Worm (Caenorhabditis elegans) whole organism, late embryonic: ENCODE results near the gene R08D7.4.

Source experiments
- C08G9.2 ChIP-seq: sonication (generic microtip); optimal IDR thresholded peaks from 2 replicates; lab custom pipeline; 2016; ENCODE audit warnings: mild to moderate bottlenecking, missing genetic modification characterization, moderate library complexity, missing compliant biosample characterization
- K02D7.2 ChIP-seq: sonication (generic microtip); optimal IDR thresholded peaks from 2 replicates; lab custom pipeline; 2017; ENCODE audit warnings: mild to moderate bottlenecking, missing genetic modification characterization, missing compliant biosample characterization
- K09A11.1 ChIP-seq: sonication (generic microtip); optimal IDR thresholded peaks from 2 replicates; lab custom pipeline; 2017; ENCODE audit warnings: antibody characterized with exemption, mild to moderate bottlenecking, missing genetic modification characterization, missing compliant biosample characterization; ENCODE audit not compliant: insufficient read depth
- T23F11.4 ChIP-seq: fragments of 200-800 bp; sonication (Bioruptor generic); optimal IDR thresholded peaks from 2 replicates; lab custom pipeline; 2018; ENCODE audit warnings: mild to moderate bottlenecking, missing genetic modification characterization, missing compliant biosample characterization
- Y22D7AL.16 ChIP-seq: sonication (generic microtip); optimal IDR thresholded peaks from 2 replicates; lab custom pipeline; 2016; ENCODE audit warnings: missing genetic modification characterization, missing compliant biosample characterization
- ahr-1 ChIP-seq: sonication (generic microtip); optimal IDR thresholded peaks from 2 replicates; lab custom pipeline; 2016; ENCODE audit warnings: missing genetic modification characterization, missing compliant biosample characterization
- ceh-14 ChIP-seq: sonication (generic microtip); optimal IDR thresholded peaks from 2 replicates; lab custom pipeline; 2016; ENCODE audit warnings: missing genotype, missing genetic modification characterization, missing compliant biosample characterization
- ceh-18 ChIP-seq: sonication (generic microtip); optimal IDR thresholded peaks from 2 replicates; lab custom pipeline; 2016; ENCODE audit warnings: missing genetic modification characterization, missing compliant biosample characterization
- ceh-19 ChIP-seq: fragments of 200-800 bp; sonication (Bioruptor generic); optimal IDR thresholded peaks from 2 replicates; lab custom pipeline; 2018; ENCODE audit warnings: mild to moderate bottlenecking, missing genetic modification characterization, missing compliant biosample characterization
- ceh-30 ChIP-seq: fragments of 150-350 bp; optimal IDR thresholded peaks from 2 replicates; lab custom pipeline; 2014; ENCODE audit warnings: missing biosample characterization, missing genetic modification characterization
- ceh-34 ChIP-seq: sonication (generic microtip); optimal IDR thresholded peaks from 2 replicates; lab custom pipeline; 2016; ENCODE audit warnings: mild to moderate bottlenecking, missing genetic modification characterization, missing compliant biosample characterization
- ceh-6 ChIP-seq: fragments of 200-800 bp; sonication (Bioruptor generic); optimal IDR thresholded peaks from 2 replicates; lab custom pipeline; 2018; ENCODE audit warnings: mild to moderate bottlenecking, missing genetic modification characterization, missing compliant biosample characterization
- elt-2 ChIP-seq: sonication (generic microtip); optimal IDR thresholded peaks from 2 replicates; lab custom pipeline; 2016; ENCODE audit warnings: missing genetic modification reagents, missing genetic modification characterization, missing compliant biosample characterization
- elt-4 ChIP-seq: sonication (generic microtip); optimal IDR thresholded peaks from 2 replicates; lab custom pipeline; 2016; ENCODE audit warnings: missing genetic modification characterization, missing compliant biosample characterization
- ets-4 ChIP-seq: sonication (generic microtip); optimal IDR thresholded peaks from 2 replicates; lab custom pipeline; 2016; ENCODE audit warnings: missing genetic modification characterization, missing compliant biosample characterization
- fax-1 ChIP-seq: sonication (generic microtip); optimal IDR thresholded peaks from 2 replicates; lab custom pipeline; 2016; ENCODE audit warnings: missing genotype, missing genetic modification characterization, missing compliant biosample characterization
- fkh-10 ChIP-seq: fragments of 150-350 bp; optimal IDR thresholded peaks from 2 replicates; lab custom pipeline; 2014; ENCODE audit warnings: missing biosample characterization, missing genetic modification reagents, missing genetic modification characterization
- gmeb-2 ChIP-seq: sonication (generic microtip); optimal IDR thresholded peaks from 2 replicates; lab custom pipeline; 2016; ENCODE audit warnings: missing genetic modification characterization, inconsistent platforms, missing compliant biosample characterization
- hlh-15 ChIP-seq: sonication (generic microtip); optimal IDR thresholded peaks from 2 replicates; lab custom pipeline; 2016; ENCODE audit warnings: missing genetic modification characterization, missing compliant biosample characterization
- hlh-30 ChIP-seq: sonication (generic microtip); optimal IDR thresholded peaks from 2 replicates; lab custom pipeline; 2017; ENCODE audit warnings: antibody characterized with exemption, missing genetic modification characterization, missing compliant biosample characterization; ENCODE audit not compliant: insufficient read depth
- hlh-6 ChIP-seq: sonication (generic microtip); optimal IDR thresholded peaks from 2 replicates; lab custom pipeline; 2016; ENCODE audit warnings: missing genotype, missing genetic modification characterization, missing compliant biosample characterization
- hlh-8 ChIP-seq: sonication (generic microtip); optimal IDR thresholded peaks from 2 replicates; lab custom pipeline; 2016; ENCODE audit warnings: missing genotype, missing genetic modification characterization, missing compliant biosample characterization
- lim-6 ChIP-seq: sonication (generic microtip); optimal IDR thresholded peaks from 2 replicates; lab custom pipeline; 2016; ENCODE audit warnings: missing genetic modification characterization, missing compliant biosample characterization
- madf-2 ChIP-seq: sonication (generic microtip); optimal IDR thresholded peaks from 2 replicates; lab custom pipeline; 2017; ENCODE audit warnings: missing genetic modification characterization, missing compliant biosample characterization
- mec-3 ChIP-seq: sonication (generic microtip); optimal IDR thresholded peaks from 2 replicates; lab custom pipeline; 2016; ENCODE audit warnings: borderline replicate concordance, missing genetic modification characterization, missing compliant biosample characterization
- nfya-1 ChIP-seq: sonication (generic microtip); optimal IDR thresholded peaks from 2 replicates; lab custom pipeline; 2017; ENCODE audit warnings: missing genetic modification characterization, mild to moderate bottlenecking, missing compliant biosample characterization, antibody characterized with exemption, moderate library complexity
- nhr-11 ChIP-seq: fragments of 150-350 bp; optimal IDR thresholded peaks from 2 replicates; lab custom pipeline; 2014; ENCODE audit warnings: missing biosample characterization, missing genetic modification characterization
- nhr-232 ChIP-seq: sonication (generic microtip); optimal IDR thresholded peaks from 2 replicates; lab custom pipeline; 2016; ENCODE audit warnings: missing genetic modification characterization, missing compliant biosample characterization
- npax-4 ChIP-seq: sonication (generic microtip); optimal IDR thresholded peaks from 2 replicates; lab custom pipeline; 2016; ENCODE audit warnings: missing genetic modification characterization, missing compliant biosample characterization
- odd-2 ChIP-seq: sonication (generic microtip); optimal IDR thresholded peaks from 2 replicates; lab custom pipeline; 2017; ENCODE audit warnings: antibody characterized with exemption, mild to moderate bottlenecking, missing genetic modification characterization, missing compliant biosample characterization
- pag-3 ChIP-seq: sonication (generic microtip); optimal IDR thresholded peaks from 2 replicates; lab custom pipeline; 2016; ENCODE audit warnings: missing compliant biosample characterization, missing genetic modification characterization, borderline replicate concordance
- pax-1 ChIP-seq: fragments of 150-350 bp; optimal IDR thresholded peaks from 2 replicates; lab custom pipeline; 2014; ENCODE audit warnings: missing biosample characterization, missing genetic modification characterization
- pha-4 ChIP-seq: fragments of 150-350 bp; optimal IDR thresholded peaks from 2 replicates; lab custom pipeline; 2018; ENCODE audit warnings: missing biosample characterization, missing genetic modification reagents, missing genetic modification characterization
- pros-1 ChIP-seq: fragments of 150-350 bp; optimal IDR thresholded peaks from 2 replicates; lab custom pipeline; 2014; ENCODE audit warnings: missing biosample characterization, missing genetic modification reagents, missing genetic modification characterization
- sdc-2 ChIP-seq: sonication (generic microtip); optimal IDR thresholded peaks from 2 replicates; lab custom pipeline; 2016; ENCODE audit warnings: missing genotype, missing genetic modification characterization, missing compliant biosample characterization
- sox-4 ChIP-seq: sonication (generic microtip); optimal IDR thresholded peaks from 2 replicates; lab custom pipeline; 2017; ENCODE audit warnings: mild to moderate bottlenecking, missing genetic modification characterization, inconsistent platforms, missing compliant biosample characterization
- syd-9 ChIP-seq: sonication (generic microtip); optimal IDR thresholded peaks from 2 replicates; lab custom pipeline; 2016; ENCODE audit warnings: mild to moderate bottlenecking, missing genetic modification characterization, moderate library complexity, missing compliant biosample characterization
- ttx-3 ChIP-seq: sonication (generic microtip); optimal IDR thresholded peaks from 2 replicates; lab custom pipeline; 2016; ENCODE audit warnings: missing genetic modification reagents, missing genetic modification characterization, missing compliant biosample characterization
- unc-3 ChIP-seq, 2 experiments: fragments of 200-800 bp in 1 of 2; sonication (Bioruptor generic) in 1 of 2; sonication (generic microtip) in 1 of 2; conservative IDR thresholded peaks in 1 of 2; optimal IDR thresholded peaks in 1 of 2; 2 replicates each; pipeline versions ENCODE4 v1.3.6 to Lab custom; 2016 to 2022; ENCODE audit warnings: missing compliant biosample characterization in 2 of 2, missing genetic modification characterization in 2 of 2, missing genetic modification reagents in 1 of 2
- unc-42 ChIP-seq: sonication (generic microtip); optimal IDR thresholded peaks from 2 replicates; lab custom pipeline; 2016; ENCODE audit warnings: missing genotype, missing genetic modification characterization, missing compliant biosample characterization
- unc-86 ChIP-seq: sonication (generic microtip); optimal IDR thresholded peaks from 2 replicates; lab custom pipeline; 2016; ENCODE audit warnings: missing genetic modification characterization, missing compliant biosample characterization
- zip-5 ChIP-seq: sonication (generic microtip); optimal IDR thresholded peaks from 2 replicates; lab custom pipeline; 2016; ENCODE audit warnings: missing genetic modification characterization, missing compliant biosample characterization

R08D7.4 gene

DNA sequence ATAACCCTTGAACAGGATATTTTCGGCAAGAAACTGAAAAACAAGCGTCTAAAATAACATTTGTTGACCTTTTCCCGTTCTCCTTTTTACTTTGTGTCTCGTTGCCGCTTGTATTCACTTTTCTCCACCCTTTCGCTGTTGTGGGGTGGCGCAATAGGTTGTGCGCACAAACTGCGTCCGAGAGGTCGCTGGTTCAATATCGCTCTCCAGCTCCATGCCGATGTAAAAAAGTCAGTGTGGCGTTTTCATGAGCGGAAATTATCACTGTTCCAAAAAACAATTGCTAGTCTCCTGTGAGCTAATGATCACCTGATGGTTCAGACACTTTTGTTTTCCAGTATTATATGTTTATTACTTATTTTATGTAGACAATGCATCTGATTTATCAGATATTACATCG, 34.1 kb upstream of the R08D7.4 start (continued):
- TF ChIP-seq ceh-18 (tag; lab: Kevin White, UChicago) (peak; percentile 84), T23F11.4 (GFP tag; lab: Kevin White, UChicago) (peak; percentile 85), ets-4 (tag; lab: Kevin White, UChicago) (peak; percentile 3), hlh-30 (peak; percentile 4), K09A11.1 (tag; lab: Kevin White, UChicago) (peak; percentile 72), mec-3 (tag; lab: Kevin White, UChicago) (no peak), K02D7.2 (tag; lab: Kevin White, UChicago) (peak; percentile 90), ttx-3 (tag; lab: Kevin White, UChicago) (peak; percentile 86), ceh-14 (tag; lab: Kevin White, UChicago) (peak; percentile 91), C08G9.2 (tag; lab: Kevin White, UChicago) (peak; percentile 76), zip-5 (tag; lab: Kevin White, UChicago) (peak; percentile 62), lim-6 (tag; lab: Kevin White, UChicago) (peak; percentile 75), ceh-19 (GFP tag; lab: Kevin White, UChicago) (peak; percentile 95), syd-9 (tag; lab: Kevin White, UChicago) (peak; percentile 91), madf-2 (tag; lab: Kevin White, UChicago) (peak; percentile 87), pag-3 (tag; lab: Kevin White, UChicago) (no peak), sox-4 (tag; lab: Kevin White, UChicago) (peak; percentile 89), nfya-1 (tag; lab: Kevin White, UChicago) (peak; percentile 70), fax-1 (tag; lab: Kevin White, UChicago) (peak; percentile 83), sdc-2 (tag; lab: Kevin White, UChicago) (peak; percentile 78), npax-4 (tag; lab: Kevin White, UChicago) (peak; percentile 82), unc-3 (GFP tag; conservative IDR thresholded peaks at IDR 0.05; lab: Robert Waterston, UW) (peak; percentile 67), unc-3 (tag; optimal IDR thresholded peaks at IDR 0.05; lab: Kevin White, UChicago) (peak; percentile 85), elt-4 (tag; lab: Kevin White, UChicago) (no peak), hlh-15 (peak; percentile 86), pros-1 (peak; percentile 3), ceh-6 (GFP tag; lab: Kevin White, UChicago) (peak; percentile 93), elt-2 (peak; percentile 95), hlh-8 (tag; lab: Kevin White, UChicago) (peak; percentile 73), odd-2 (peak; percentile 78), hlh-6 (tag; lab: Kevin White, UChicago) (peak; percentile 96), nhr-11 (no peak), pha-4 (no peak)

DNA sequence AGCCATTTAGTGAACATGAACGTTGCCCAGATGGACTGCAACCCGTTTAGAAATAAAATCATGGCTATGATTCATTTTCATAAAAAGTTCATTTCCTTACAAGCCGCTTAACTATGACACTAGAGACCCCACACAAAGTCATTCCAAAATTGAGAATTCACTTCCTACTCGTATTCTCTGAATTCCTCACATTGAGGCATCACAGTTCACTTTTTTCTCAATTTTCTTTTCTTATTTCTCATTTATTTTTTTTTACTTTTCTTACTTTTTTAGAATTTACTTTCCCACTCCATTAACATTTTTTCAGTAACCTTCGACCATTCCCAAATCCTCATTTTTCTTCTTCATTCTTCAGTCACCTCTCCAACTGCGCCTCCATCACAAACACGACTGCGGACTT, 27.3 kb upstream of the R08D7.4 start, which contains the start of gene dhrr-1:
Gene dhrr-1 (plus strand): TSS at position 301 of the 400 bp plus-strand sequence.
- TF ChIP-seq ceh-30 (no peak), hlh-15 (no peak), Y22D7AL.16 (no peak), mec-3 (tag; lab: Kevin White, UChicago) (no peak), unc-3 (GFP tag; conservative IDR thresholded peaks at IDR 0.05; lab: Robert Waterston, UW) (no peak), unc-3 (tag; optimal IDR thresholded peaks at IDR 0.05; lab: Kevin White, UChicago) (no peak), nhr-232 (no peak), pax-1 (no peak), ets-4 (tag; lab: Kevin White, UChicago) (no peak), hlh-30 (no peak), unc-86 (tag; lab: Kevin White, UChicago) (no peak), ceh-14 (tag; lab: Kevin White, UChicago) (no peak), madf-2 (tag; lab: Kevin White, UChicago) (no peak), unc-42 (tag; lab: Kevin White, UChicago) (no peak), T23F11.4 (GFP tag; lab: Kevin White, UChicago) (no peak), nfya-1 (tag; lab: Kevin White, UChicago) (no peak), fkh-10 (GFP tag; lab: Kevin White, UChicago) (no peak), ceh-34 (tag; lab: Kevin White, UChicago) (no peak), gmeb-2 (tag; lab: Kevin White, UChicago) (no peak), ahr-1 (no peak)
